Fruit fly (Drosophila melanogaster) whole organism, embryonic: ENCODE results near the gene unc-119.

ENCODE experiments used
- C15 ChIP-seq: fragments of 200-800 bp; sonication (Bioruptor generic); IDR thresholded peaks from 3 replicates; pipeline ENCODE4 v1.3.6; 2022; ENCODE audit warnings: missing biosample characterization, missing genetic modification characterization
- CG10209 ChIP-seq: fragments of 200-800 bp; sonication (Bioruptor generic); optimal IDR thresholded peaks from 3 replicates; lab custom pipeline; 2017; ENCODE audit warnings: missing biosample characterization, mild to moderate bottlenecking, missing genetic modification characterization, missing genetic modification reagents
- CG13123 ChIP-seq: fragments of 200-800 bp; sonication (Bioruptor generic); optimal IDR thresholded peaks from 2 replicates; lab custom pipeline; 2016; ENCODE audit warnings: missing biosample characterization, missing genetic modification characterization
- CG13296 ChIP-seq: fragments of 200-800 bp; sonication (Bioruptor generic); optimal IDR thresholded peaks from 3 replicates; lab custom pipeline; 2018; ENCODE audit warnings: missing biosample characterization, mild to moderate bottlenecking, missing genetic modification characterization
- CG1647 ChIP-seq: fragments of 200-800 bp; sonication (Bioruptor generic); optimal IDR thresholded peaks from 3 replicates; lab custom pipeline; 2016; ENCODE audit warnings: missing biosample characterization, missing genetic modification characterization
- CG17385 ChIP-seq: fragments of 200-800 bp; sonication (Bioruptor generic); optimal IDR thresholded peaks from 3 replicates; lab custom pipeline; 2018; ENCODE audit warnings: missing biosample characterization, mild to moderate bottlenecking, missing genetic modification characterization
- CG17829 ChIP-seq: fragments of 200-800 bp; optimal IDR thresholded peaks from 2 replicates; lab custom pipeline; 2019; ENCODE audit warnings: missing biosample characterization, mild to moderate bottlenecking, missing genetic modification characterization, moderate library complexity
- CG1832 ChIP-seq: fragments of 200-800 bp; sonication (Bioruptor generic); optimal IDR thresholded peaks from 2 replicates; lab custom pipeline; 2017; ENCODE audit warnings: missing biosample characterization, mild to moderate bottlenecking, missing genetic modification characterization, inconsistent platforms
- CG18476 ChIP-seq: fragments of 200-800 bp; sonication (Bioruptor generic); optimal IDR thresholded peaks from 2 replicates; lab custom pipeline; 2016; ENCODE audit warnings: missing biosample characterization, mild to moderate bottlenecking, missing genetic modification characterization
- CG2678 ChIP-seq: fragments of 200-800 bp; sonication (Bioruptor generic); optimal IDR thresholded peaks from 3 replicates; lab custom pipeline; 2019; ENCODE audit warnings: missing biosample characterization, mild to moderate bottlenecking, missing genetic modification characterization, moderate library complexity
- CG42726 ChIP-seq: fragments of 200-800 bp; sonication (Bioruptor generic); IDR thresholded peaks from 2 replicates; pipeline ENCODE4 v1.3.6; 2022; ENCODE audit warnings: missing biosample characterization, missing genetic modification characterization; ENCODE audit not compliant: partially characterized antibody
- CG4404 ChIP-seq: fragments of 200-800 bp; sonication (Bioruptor generic); IDR thresholded peaks from 2 replicates; pipeline ENCODE4 v1.3.6; 2022; ENCODE audit warnings: missing biosample characterization, missing genetic modification characterization
- CG5180 ChIP-seq: fragments of 200-800 bp; sonication (Bioruptor generic); optimal IDR thresholded peaks from 3 replicates; lab custom pipeline; 2017; ENCODE audit warnings: missing biosample characterization, missing genetic modification characterization, mild to moderate bottlenecking, moderate library complexity, missing genetic modification reagents
- CG6854 ChIP-seq: fragments of 200-800 bp; sonication (Bioruptor generic); optimal IDR thresholded peaks from 3 replicates; lab custom pipeline; 2017; ENCODE audit warnings: missing biosample characterization, mild to moderate bottlenecking, missing genetic modification characterization
- CG7271 ChIP-seq: fragments of 200-800 bp; sonication (Bioruptor generic); optimal IDR thresholded peaks from 2 replicates; lab custom pipeline; 2018; ENCODE audit warnings: missing biosample characterization, mild to moderate bottlenecking, missing genetic modification characterization, moderate library complexity
- CG9215 ChIP-seq: fragments of 200-800 bp; sonication (Bioruptor generic); IDR thresholded peaks from 2 replicates; pipeline ENCODE4 v1.3.6; 2022; ENCODE audit warnings: missing biosample characterization, missing genetic modification characterization
- CHES-1-like ChIP-seq: fragments of 200-800 bp; sonication (Bioruptor generic); optimal IDR thresholded peaks from 2 replicates; lab custom pipeline; 2016; ENCODE audit warnings: missing biosample characterization, missing genetic modification characterization
- E2f1 ChIP-seq: fragments of 200-800 bp; sonication (Bioruptor generic); IDR thresholded peaks from 2 replicates; pipeline ENCODE4 v1.3.6; 2022; ENCODE audit warnings: missing biosample characterization, missing genetic modification characterization
- HLH54F ChIP-seq: fragments of 200-800 bp; sonication (Bioruptor generic); optimal IDR thresholded peaks from 3 replicates; lab custom pipeline; 2016; ENCODE audit warnings: missing biosample characterization, missing genetic modification characterization
- Lpt ChIP-seq: fragments of >200 bp; optimal IDR thresholded peaks from 2 replicates; lab custom pipeline; 2018; ENCODE audit warnings: missing biosample characterization, missing genetic modification characterization
- Mrtf ChIP-seq: fragments of 200-800 bp; sonication (Bioruptor generic); IDR thresholded peaks from 3 replicates; pipeline ENCODE4 v1.3.6; 2022; ENCODE audit warnings: missing biosample characterization, missing genetic modification characterization
- Myb ChIP-seq: fragments of 200-800 bp; sonication (Bioruptor generic); optimal IDR thresholded peaks from 2 replicates; lab custom pipeline; 2016; ENCODE audit warnings: missing biosample characterization, missing genetic modification characterization
- NC2β ChIP-seq: fragments of 200-800 bp; sonication (Bioruptor generic); optimal IDR thresholded peaks from 2 replicates; lab custom pipeline; 2016; ENCODE audit warnings: missing biosample characterization, missing genetic modification characterization
- Ravus ChIP-seq: fragments of 200-800 bp; sonication (Bioruptor generic); IDR thresholded peaks from 2 replicates; pipeline ENCODE4 v1.3.6; 2022; ENCODE audit warnings: missing biosample characterization, missing genetic modification characterization
- Rfx ChIP-seq: fragments of 200-800 bp; sonication (Bioruptor generic); IDR thresholded peaks from 2 replicates; pipeline ENCODE4 v1.3.6; 2022; ENCODE audit warnings: missing biosample characterization, missing genetic modification characterization
- Ssrp ChIP-seq: fragments of 200-800 bp; sonication (Bioruptor generic); optimal IDR thresholded peaks from 2 replicates; lab custom pipeline; 2018; ENCODE audit warnings: missing biosample characterization, mild to moderate bottlenecking, missing genetic modification characterization, moderate library complexity
- aop ChIP-seq: fragments of 200-800 bp; sonication (Bioruptor generic); IDR thresholded peaks from 2 replicates; pipeline ENCODE4 v1.3.6; 2022; ENCODE audit warnings: missing biosample characterization, missing genetic modification characterization
- caup ChIP-seq: fragments of 200-800 bp; sonication (Bioruptor generic); optimal IDR thresholded peaks from 3 replicates; lab custom pipeline; 2017; ENCODE audit warnings: missing biosample characterization, mild to moderate bottlenecking, missing genetic modification characterization, moderate library complexity; ENCODE audit not compliant: severe bottlenecking
- crc ChIP-seq: fragments of 200-800 bp; sonication (Bioruptor generic); optimal IDR thresholded peaks from 2 replicates; lab custom pipeline; 2016; ENCODE audit warnings: missing biosample characterization, missing genetic modification characterization
- ewg ChIP-seq: fragments of 200-800 bp; sonication (Bioruptor generic); optimal IDR thresholded peaks from 3 replicates; lab custom pipeline; 2017; ENCODE audit warnings: mild to moderate bottlenecking, missing biosample characterization, missing genetic modification reagents, missing genetic modification characterization
- eyg ChIP-seq: fragments of 200-800 bp; sonication (Bioruptor generic); optimal IDR thresholded peaks from 3 replicates; lab custom pipeline; 2016; ENCODE audit warnings: missing biosample characterization, missing genetic modification characterization
- fd102C ChIP-seq: fragments of 200-800 bp; sonication (Bioruptor generic); optimal IDR thresholded peaks from 2 replicates; lab custom pipeline; 2018; ENCODE audit warnings: missing biosample characterization, mild to moderate bottlenecking, missing genetic modification characterization, moderate library complexity
- gcm ChIP-seq: fragments of 200-800 bp; sonication (Bioruptor generic); optimal IDR thresholded peaks from 2 replicates; lab custom pipeline; 2019; ENCODE audit warnings: missing biosample characterization, mild to moderate bottlenecking, missing genetic modification characterization, moderate library complexity
- gfzf ChIP-seq: fragments of 200-800 bp; sonication (Bioruptor generic); optimal IDR thresholded peaks from 2 replicates; lab custom pipeline; 2016; ENCODE audit warnings: missing biosample characterization, mild to moderate bottlenecking, missing genetic modification characterization, moderate library complexity
- hb ChIP-seq: fragments of 200-800 bp; sonication (Bioruptor generic); IDR thresholded peaks from 3 replicates; pipeline ENCODE4 v1.3.6; 2022; ENCODE audit warnings: missing biosample characterization, missing genetic modification characterization; ENCODE audit not compliant: partially characterized antibody
- klu ChIP-seq: fragments of 200-800 bp; sonication (Bioruptor generic); IDR thresholded peaks from 2 replicates; pipeline ENCODE4 v1.3.6; 2022; ENCODE audit warnings: missing biosample characterization, missing genetic modification characterization
- lilli ChIP-seq: fragments of 200-800 bp; sonication (Bioruptor generic); optimal IDR thresholded peaks from 3 replicates; lab custom pipeline; 2016; ENCODE audit warnings: missing biosample characterization, missing genetic modification characterization
- nerfin-1 ChIP-seq: fragments of 200-800 bp; sonication (Bioruptor generic); optimal IDR thresholded peaks from 3 replicates; lab custom pipeline; 2019; ENCODE audit warnings: missing biosample characterization, mild to moderate bottlenecking, missing genetic modification characterization, moderate library complexity
- tin ChIP-seq: fragments of 200-800 bp; sonication (Bioruptor generic); optimal IDR thresholded peaks from 3 replicates; lab custom pipeline; 2016; ENCODE audit warnings: missing biosample characterization, missing genetic modification characterization
- tio ChIP-seq: fragments of 200-800 bp; sonication (Bioruptor generic); optimal IDR thresholded peaks from 2 replicates; lab custom pipeline; 2017; ENCODE audit warnings: missing biosample characterization, missing genetic modification characterization, inconsistent platforms
- ttk ChIP-seq: fragments of 200-800 bp; sonication (Bioruptor generic); IDR thresholded peaks from 2 replicates; pipeline ENCODE4 v2.1.2; 2022; ENCODE audit warnings: missing biosample characterization, missing genetic modification characterization
- tx ChIP-seq: fragments of 200-800 bp; sonication (Bioruptor generic); optimal IDR thresholded peaks from 2 replicates; lab custom pipeline; 2016; ENCODE audit warnings: missing biosample characterization, missing genetic modification characterization
- vnd ChIP-seq: fragments of 200-800 bp; sonication (Bioruptor generic); IDR thresholded peaks from 3 replicates; pipeline ENCODE4 v1.3.6; 2022; ENCODE audit warnings: missing biosample characterization, missing genetic modification characterization; ENCODE audit not compliant: partially characterized antibody
- wdn ChIP-seq: fragments of 200-800 bp; sonication (Bioruptor generic); IDR thresholded peaks from 2 replicates; pipeline ENCODE4 v1.3.6; 2022; ENCODE audit warnings: missing biosample characterization, missing genetic modification characterization
- zen ChIP-seq: fragments of 200-800 bp; sonication (Bioruptor generic); optimal IDR thresholded peaks from 3 replicates; lab custom pipeline; 2018; ENCODE audit warnings: missing biosample characterization, mild to moderate bottlenecking, missing genetic modification characterization, moderate library complexity

unc-119 gene

DNA sequence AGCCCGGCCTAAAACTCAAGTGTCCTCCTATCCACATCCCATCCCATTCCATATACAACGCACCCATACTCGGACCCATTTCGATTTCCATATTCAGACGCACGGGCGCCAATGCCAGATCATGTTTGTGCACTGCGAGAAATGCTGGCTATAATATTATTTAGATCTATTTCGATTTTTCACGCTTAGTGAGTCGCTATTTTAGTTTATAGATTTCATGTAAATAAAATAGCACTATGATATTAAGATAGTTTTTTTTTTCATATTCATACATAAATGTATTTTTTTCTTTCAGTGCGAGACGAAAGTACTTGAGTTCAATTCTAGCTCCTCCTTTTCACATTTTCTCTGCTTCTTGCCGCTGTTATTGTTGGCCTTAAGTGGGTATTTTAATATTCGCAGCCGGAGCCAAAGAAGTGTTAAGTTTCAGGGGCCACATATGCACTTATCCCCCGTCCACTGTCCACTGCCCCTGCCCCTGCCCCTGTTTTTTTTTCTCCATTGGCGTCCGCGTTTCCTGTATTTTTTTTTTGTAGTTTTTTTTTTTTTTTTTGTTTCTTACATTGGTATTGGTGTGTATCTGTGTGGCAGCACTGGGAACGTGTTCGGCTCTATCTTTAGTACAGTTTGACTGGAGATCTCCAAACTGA, 877 bp upstream of the unc-119 start (continued):
- TF ChIP-seq zen (tag; lab: Kevin White, UChicago), result peak; percentile 86

DNA sequence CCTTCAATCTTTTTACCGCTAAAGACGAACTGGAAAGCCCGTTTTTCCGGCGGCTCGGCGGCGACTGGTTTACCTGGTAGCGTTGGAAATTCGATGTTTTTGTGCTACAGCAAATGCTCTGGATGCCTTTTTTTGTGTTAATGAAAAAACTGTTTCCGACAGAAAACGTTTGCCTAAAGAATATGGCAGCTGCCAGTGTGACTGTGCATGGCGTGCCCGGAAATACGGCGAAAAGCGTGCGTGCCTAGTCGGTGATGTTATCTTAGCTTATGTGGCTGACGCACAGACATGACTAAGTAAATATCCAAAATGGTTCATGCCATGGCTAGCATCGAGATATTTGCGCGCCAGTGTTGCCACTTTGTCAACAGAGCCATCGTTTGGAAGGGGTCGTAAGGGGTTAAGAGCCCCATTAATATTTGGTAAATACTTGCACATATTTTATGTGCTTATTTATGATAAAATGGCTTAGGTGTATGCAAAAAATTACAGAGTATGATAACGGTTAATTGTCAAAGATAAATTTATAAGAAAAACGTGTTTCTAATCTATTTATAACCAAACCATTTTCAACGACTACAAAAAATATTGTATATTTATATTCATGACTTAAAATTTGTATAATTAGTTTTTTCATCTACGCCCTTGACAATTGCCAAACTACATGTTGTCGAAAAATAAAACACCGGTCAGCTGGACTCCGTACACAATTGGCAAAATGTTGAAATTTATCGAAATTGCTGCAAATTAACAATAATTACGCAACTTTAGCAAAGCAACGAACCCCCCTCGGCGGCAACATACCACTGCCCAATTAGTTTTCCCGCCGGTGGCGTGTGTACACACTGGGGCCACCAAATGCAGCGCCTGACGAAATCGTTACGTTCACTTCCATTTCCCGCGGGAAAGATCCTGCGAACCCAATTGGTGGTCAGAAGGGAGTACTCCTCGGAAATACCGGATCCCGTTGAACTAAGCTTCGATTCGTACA, 4.8 kb downstream of the unc-119 start, which contains the start of gene CG2059:
TSS of gene CG2059 (plus strand) at position 364 of the 991 bp plus-strand sequence.
- peak; percentile 48 for TF ChIP-seq lilli
- no peak for TF ChIP-seq aop (GFP tag; lab: Robert Waterston, UW)
- no peak for TF ChIP-seq Ravus (GFP tag; lab: Robert Waterston, UW)
- TF ChIP-seq CG13123 (GFP tag; lab: Kevin White, UChicago), result no peak
- TF ChIP-seq vnd, result no peak
- TF ChIP-seq ttk (GFP tag; lab: Robert Waterston, UW), result no peak
- no peak for TF ChIP-seq crc (GFP tag; lab: Kevin White, UChicago)
- peak; percentile 54 for TF ChIP-seq ewg (GFP tag; lab: Kevin White, UChicago)
- TF ChIP-seq tx, result no peak
- TF ChIP-seq Lpt, result no peak
- peak; percentile 50 for TF ChIP-seq caup (GFP tag; lab: Kevin White, UChicago)
- TF ChIP-seq CG42726, result peak; percentile 57
- TF ChIP-seq CG1832 (GFP tag; lab: Kevin White, UChicago), result no peak
- TF ChIP-seq CG10209 (GFP tag; lab: Kevin White, UChicago), result peak; percentile 46
- peak; percentile 26 for TF ChIP-seq fd102C
- TF ChIP-seq CG18476 (GFP tag; lab: Kevin White, UChicago), result peak; percentile 44
- peak; percentile 33; the same call in 1 of the 2 replicates for TF ChIP-seq CG9215 (GFP tag; lab: Robert Waterston, UW)
- peak; percentile 34 for TF ChIP-seq CG17829 (tag; lab: Kevin White, UChicago)
- no peak for TF ChIP-seq C15 (GFP tag; lab: Robert Waterston, UW)
- TF ChIP-seq gfzf (GFP tag; lab: Kevin White, UChicago), result peak; percentile 97
- TF ChIP-seq HLH54F (GFP tag; lab: Kevin White, UChicago), result peak; percentile 38
- TF ChIP-seq CG4404, result peak; percentile 32
- no peak for TF ChIP-seq CG17385
- TF ChIP-seq Ssrp, result no peak
- peak; percentile 10 for TF ChIP-seq tin (GFP tag; lab: Kevin White, UChicago)
- peak; percentile 29 for TF ChIP-seq eyg (GFP tag; lab: Kevin White, UChicago)
- peak; percentile 31; the same call in 1 of the 2 replicates for TF ChIP-seq klu (GFP tag; lab: Robert Waterston, UW)
- no peak for TF ChIP-seq nerfin-1 (tag; lab: Kevin White, UChicago)
- no peak for TF ChIP-seq gcm
- peak; percentile 27 for TF ChIP-seq CG7271 (tag; lab: Kevin White, UChicago)
- TF ChIP-seq NC2β (GFP tag; lab: Kevin White, UChicago), result peak; percentile 63
- TF ChIP-seq CHES-1-like (GFP tag; lab: Kevin White, UChicago), result peak; percentile 51
- TF ChIP-seq Myb, result peak; percentile 57
- TF ChIP-seq E2f1 (GFP tag; lab: Robert Waterston, UW), result peak; percentile 51
- TF ChIP-seq wdn (GFP tag; lab: Robert Waterston, UW), result peak; percentile 27; the same call in 1 of the 2 replicates
- TF ChIP-seq CG13296, result no peak
- TF ChIP-seq CG5180 (GFP tag; lab: Kevin White, UChicago), result no peak
- TF ChIP-seq hb (GFP tag; lab: Robert Waterston, UW), result no peak
- peak; percentile 16 for TF ChIP-seq CG1647 (GFP tag; lab: Kevin White, UChicago)
- peak; percentile 79 for TF ChIP-seq Rfx (GFP tag; lab: Robert Waterston, UW)
- no peak for TF ChIP-seq Mrtf (GFP tag; lab: Robert Waterston, UW)
- TF ChIP-seq tio (GFP tag; lab: Kevin White, UChicago), result no peak
- TF ChIP-seq CG2678, result peak; percentile 50
- TF ChIP-seq CG6854 (GFP tag; lab: Kevin White, UChicago), result no peak
